Fruit fly (Drosophila melanogaster) Kc167 (cell line): ENCODE measurements around the gene dls.

Source experiments
- h ChIP-seq: fragments of >200 bp; optimal IDR thresholded peaks from 3 replicates; lab custom pipeline; 2018; ENCODE audit warnings: missing external identifiers
- insv ChIP-seq: fragments of >200 bp; optimal IDR thresholded peaks from 3 replicates; lab custom pipeline; 2018; ENCODE audit warnings: missing external identifiers
- psq ChIP-seq: fragments of >200 bp; optimal IDR thresholded peaks from 2 replicates; lab custom pipeline; 2017; ENCODE audit warnings: missing external identifiers
- ttk ChIP-seq: sonication (Bioruptor generic); optimal IDR thresholded peaks from 2 replicates; lab custom pipeline; 2017; ENCODE audit warnings: missing external identifiers

- no peak for TF ChIP-seq ttk (lab: Kevin White, UChicago)
- TF ChIP-seq insv (lab: Kevin White, UChicago) = no peak
- no peak for TF ChIP-seq psq (lab: Kevin White, UChicago)
- TF ChIP-seq h (lab: Kevin White, UChicago) = no peak
Observed at dm6 chr3L:16215411-16215810, 14.3 kb downstream of the dls start.
